Fruit fly (Drosophila melanogaster) whole organism, embryonic: ENCODE results near the gene Snx27.

Experiments
- CG10147 ChIP-seq: fragments of 200-800 bp; sonication (Bioruptor generic); optimal IDR thresholded peaks from 2 replicates; lab custom pipeline; 2019; ENCODE audit warnings: missing biosample characterization, mild to moderate bottlenecking, missing genetic modification characterization, moderate library complexity
- CG11456 ChIP-seq: fragments of 200-800 bp; sonication (Bioruptor generic); IDR thresholded peaks from 3 replicates; pipeline ENCODE4 v1.3.6; 2022; ENCODE audit warnings: missing biosample characterization, missing genetic modification characterization
- CG13296 ChIP-seq: fragments of 200-800 bp; sonication (Bioruptor generic); optimal IDR thresholded peaks from 3 replicates; lab custom pipeline; 2018; ENCODE audit warnings: missing biosample characterization, mild to moderate bottlenecking, missing genetic modification characterization
- CG14050 ChIP-seq: fragments of 200-800 bp; sonication (Bioruptor generic); IDR thresholded peaks from 3 replicates; pipeline ENCODE4 v1.3.6; 2022; ENCODE audit warnings: missing biosample characterization, missing genetic modification characterization
- CG14860 ChIP-seq: fragments of 200-800 bp; sonication (Bioruptor generic); IDR thresholded peaks from 3 replicates; pipeline ENCODE4 v1.3.6; 2022; ENCODE audit warnings: missing biosample characterization, missing genetic modification characterization; ENCODE audit not compliant: partially characterized antibody
- CG15269 ChIP-seq: fragments of 200-800 bp; sonication (Bioruptor generic); optimal IDR thresholded peaks from 2 replicates; lab custom pipeline; 2018; ENCODE audit warnings: missing biosample characterization, mild to moderate bottlenecking, missing genetic modification characterization, moderate library complexity
- CG1529 ChIP-seq: fragments of 200-800 bp; sonication (Bioruptor generic); optimal IDR thresholded peaks from 3 replicates; lab custom pipeline; 2018; ENCODE audit warnings: missing biosample characterization, missing genetic modification characterization
- CG1647 ChIP-seq: fragments of 200-800 bp; sonication (Bioruptor generic); optimal IDR thresholded peaks from 3 replicates; lab custom pipeline; 2016; ENCODE audit warnings: missing biosample characterization, missing genetic modification characterization
- CG16779 ChIP-seq: fragments of 200-800 bp; sonication (Bioruptor generic); IDR thresholded peaks from 2 replicates; pipeline ENCODE4 v1.3.6; 2022; ENCODE audit warnings: missing biosample characterization, missing genetic modification characterization
- CG17328 ChIP-seq: fragments of 200-800 bp; sonication (Bioruptor generic); IDR thresholded peaks from 2 replicates; pipeline ENCODE4 v1.3.6; 2022; ENCODE audit warnings: missing biosample characterization, missing genetic modification characterization
- CG17361 ChIP-seq: fragments of 200-800 bp; sonication (Bioruptor generic); IDR thresholded peaks from 3 replicates; pipeline ENCODE4 v1.3.6; 2022; ENCODE audit warnings: missing biosample characterization, missing genetic modification characterization
- CG34376 ChIP-seq: fragments of 200-800 bp; sonication (Bioruptor generic); optimal IDR thresholded peaks from 2 replicates; lab custom pipeline; 2018; ENCODE audit warnings: missing biosample characterization, mild to moderate bottlenecking, missing genetic modification characterization
- CG34422 ChIP-seq: fragments of 200-800 bp; sonication (Bioruptor generic); IDR thresholded peaks from 3 replicates; pipeline ENCODE4 v1.3.6; 2022; ENCODE audit warnings: missing biosample characterization, missing genetic modification characterization
- CG4820 ChIP-seq: fragments of 200-800 bp; sonication (Bioruptor generic); optimal IDR thresholded peaks from 3 replicates; lab custom pipeline; 2016; ENCODE audit warnings: missing biosample characterization, missing genetic modification characterization
- CG7357 ChIP-seq: fragments of 200-800 bp; sonication (Bioruptor generic); IDR thresholded peaks from 3 replicates; pipeline ENCODE4 v1.3.6; 2022; ENCODE audit warnings: missing biosample characterization, missing genetic modification characterization
- CG7928 ChIP-seq: fragments of 200-800 bp; sonication (Bioruptor generic); optimal IDR thresholded peaks from 2 replicates; lab custom pipeline; 2017; ENCODE audit warnings: missing biosample characterization, mild to moderate bottlenecking, missing genetic modification characterization
- CG9215 ChIP-seq: fragments of 200-800 bp; sonication (Bioruptor generic); IDR thresholded peaks from 2 replicates; pipeline ENCODE4 v1.3.6; 2022; ENCODE audit warnings: missing biosample characterization, missing genetic modification characterization
- CG9727 ChIP-seq: fragments of 200-800 bp; sonication (Bioruptor generic); optimal IDR thresholded peaks from 3 replicates; lab custom pipeline; 2017; ENCODE audit warnings: missing biosample characterization, mild to moderate bottlenecking, missing genetic modification characterization
- CG9932 ChIP-seq: fragments of 200-800 bp; sonication (Bioruptor generic); IDR thresholded peaks from 2 replicates; pipeline ENCODE4 v1.3.6; 2022; ENCODE audit warnings: missing biosample characterization, missing genetic modification characterization
- CTCF ChIP-seq: fragments of 200-800 bp; sonication (Bioruptor generic); optimal IDR thresholded peaks from 2 replicates; lab custom pipeline; 2017; ENCODE audit warnings: missing biosample characterization, mild to moderate bottlenecking, missing genetic modification characterization, moderate library complexity
- Doc3 ChIP-seq: fragments of 200-800 bp; sonication (Bioruptor generic); IDR thresholded peaks from 3 replicates; pipeline ENCODE4 v1.3.6; 2022; ENCODE audit warnings: missing biosample characterization, missing genetic modification characterization; ENCODE audit not compliant: partially characterized antibody
- Drgx ChIP-seq: fragments of 200-800 bp; sonication (Bioruptor generic); IDR thresholded peaks from 2 replicates; pipeline ENCODE4 v1.3.6; 2022; ENCODE audit warnings: missing biosample characterization, missing genetic modification characterization
- Ets65A ChIP-seq: fragments of 200-800 bp; sonication (Bioruptor generic); peaks from one replicate; lab custom pipeline; 2016; ENCODE audit warnings: missing biosample characterization, missing genetic modification characterization
- Hr51 ChIP-seq, 2 experiments: fragments of 200-800 bp; sonication (Bioruptor generic); optimal IDR thresholded peaks; 2 replicates in 1 of 2; 3 replicates in 1 of 2; lab custom pipeline; 2016 to 2018; ENCODE audit warnings: missing biosample characterization in 2 of 2, missing genetic modification characterization in 2 of 2, mild to moderate bottlenecking in 1 of 2, moderate library complexity in 1 of 2
- NK7.1 ChIP-seq: fragments of 200-800 bp; sonication (Bioruptor generic); optimal IDR thresholded peaks from 3 replicates; lab custom pipeline; 2016; ENCODE audit warnings: missing biosample characterization, missing genetic modification characterization
- Nf-YC ChIP-seq: fragments of 200-800 bp; optimal IDR thresholded peaks from 3 replicates; lab custom pipeline; 2019; ENCODE audit warnings: missing biosample characterization, mild to moderate bottlenecking, missing genetic modification characterization, moderate library complexity
- Oli ChIP-seq: fragments of 200-800 bp; sonication (Bioruptor generic); optimal IDR thresholded peaks from 2 replicates; lab custom pipeline; 2018; ENCODE audit warnings: missing biosample characterization, mild to moderate bottlenecking, missing genetic modification characterization, moderate library complexity
- Scr ChIP-seq: fragments of 200-800 bp; sonication (Bioruptor generic); IDR thresholded peaks from 2 replicates; pipeline ENCODE4 v1.3.6; 2022; ENCODE audit warnings: missing biosample characterization, missing genetic modification characterization; ENCODE audit not compliant: partially characterized antibody
- Sox100B ChIP-seq: fragments of 200-800 bp; sonication (Bioruptor generic); optimal IDR thresholded peaks from 3 replicates; lab custom pipeline; 2018; ENCODE audit warnings: missing biosample characterization, mild to moderate bottlenecking, missing genetic modification characterization
- Xrp1 ChIP-seq: fragments of 200-800 bp; sonication (Bioruptor generic); IDR thresholded peaks from 2 replicates; pipeline ENCODE4 v1.3.6; 2022; ENCODE audit warnings: missing biosample characterization, missing genetic modification characterization
- YL-1 ChIP-seq: fragments of 200-800 bp; sonication (Bioruptor generic); optimal IDR thresholded peaks from 3 replicates; lab custom pipeline; 2017; ENCODE audit warnings: missing biosample characterization, mild to moderate bottlenecking, missing genetic modification characterization
- az2 ChIP-seq: fragments of 200-800 bp; sonication (Bioruptor generic); optimal IDR thresholded peaks from 3 replicates; lab custom pipeline; 2016; ENCODE audit warnings: missing biosample characterization, missing genetic modification characterization
- chm ChIP-seq: fragments of 200-800 bp; sonication (Bioruptor generic); IDR thresholded peaks from 2 replicates; pipeline ENCODE4 v1.3.6; 2022; ENCODE audit warnings: missing biosample characterization, missing genetic modification characterization
- disco-r ChIP-seq: fragments of 200-800 bp; sonication (Bioruptor generic); optimal IDR thresholded peaks from 2 replicates; lab custom pipeline; 2016; ENCODE audit warnings: missing biosample characterization, missing genetic modification characterization
- ems ChIP-seq: fragments of 200-800 bp; sonication (Bioruptor generic); optimal IDR thresholded peaks from 3 replicates; lab custom pipeline; 2016; ENCODE audit warnings: missing biosample characterization, missing genetic modification characterization
- gcm ChIP-seq: fragments of 200-800 bp; sonication (Bioruptor generic); optimal IDR thresholded peaks from 2 replicates; lab custom pipeline; 2019; ENCODE audit warnings: missing biosample characterization, mild to moderate bottlenecking, missing genetic modification characterization, moderate library complexity
- hbn ChIP-seq: fragments of 200-800 bp; sonication (Bioruptor generic); IDR thresholded peaks from 2 replicates; pipeline ENCODE4 v1.3.6; 2022; ENCODE audit warnings: missing biosample characterization, missing genetic modification characterization; ENCODE audit not compliant: partially characterized antibody
- ken ChIP-seq: fragments of 200-800 bp; sonication (Bioruptor generic); IDR thresholded peaks from 3 replicates; pipeline ENCODE4 v1.3.6; 2022; ENCODE audit warnings: missing biosample characterization, missing genetic modification characterization
- knrl ChIP-seq: fragments of 200-800 bp; sonication (Bioruptor generic); IDR thresholded peaks from 3 replicates; pipeline ENCODE4 v1.3.6; 2022; ENCODE audit warnings: missing biosample characterization, missing genetic modification characterization; ENCODE audit not compliant: partially characterized antibody
- lmd ChIP-seq: fragments of 200-800 bp; sonication (Bioruptor generic); IDR thresholded peaks from 2 replicates; pipeline ENCODE4 v1.3.6; 2022; ENCODE audit warnings: missing biosample characterization, missing genetic modification characterization
- lola ChIP-seq, 3 experiments: fragments of >200 bp in 2 of 3; fragments of 200-800 bp in 1 of 3; sonication (Bioruptor generic) in 1 of 3; optimal IDR thresholded peaks; 2 replicates each; lab custom pipeline; 2017 to 2019; ENCODE audit warnings: missing biosample characterization in 3 of 3, missing genetic modification characterization in 3 of 3, mild to moderate bottlenecking in 1 of 3, moderate library complexity in 1 of 3
- pho ChIP-seq: fragments of 200-800 bp; sonication (Bioruptor generic); optimal IDR thresholded peaks from 2 replicates; lab custom pipeline; 2016; ENCODE audit warnings: missing biosample characterization, missing genetic modification characterization
- repo ChIP-seq: fragments of 200-800 bp; sonication (Bioruptor generic); optimal IDR thresholded peaks from 2 replicates; lab custom pipeline; 2016; ENCODE audit warnings: missing biosample characterization, missing genetic modification characterization
- sqz ChIP-seq: fragments of 200-800 bp; sonication (Bioruptor generic); optimal IDR thresholded peaks from 3 replicates; lab custom pipeline; 2018; ENCODE audit warnings: missing biosample characterization, mild to moderate bottlenecking, missing genetic modification characterization
- tap ChIP-seq: fragments of 200-800 bp; optimal IDR thresholded peaks from 3 replicates; lab custom pipeline; 2019; ENCODE audit warnings: missing biosample characterization, mild to moderate bottlenecking, missing genetic modification characterization, moderate library complexity
- tgo ChIP-seq: fragments of 200-800 bp; sonication (Bioruptor generic); IDR thresholded peaks from 3 replicates; pipeline ENCODE4 v1.3.6; 2022; ENCODE audit warnings: missing biosample characterization, missing genetic modification characterization
- vfl ChIP-seq: fragments of 200-800 bp; sonication (Bioruptor generic); optimal IDR thresholded peaks from 2 replicates; lab custom pipeline; 2016; ENCODE audit warnings: missing biosample characterization, missing genetic modification characterization
- zfh1 ChIP-seq: fragments of 200-800 bp; sonication (Bioruptor generic); IDR thresholded peaks from 3 replicates; pipeline ENCODE4 v1.3.6; 2022; ENCODE audit warnings: missing biosample characterization, missing genetic modification characterization
- zfh2 ChIP-seq: fragments of 200-800 bp; sonication (Bioruptor generic); optimal IDR thresholded peaks from 2 replicates; lab custom pipeline; 2016; ENCODE audit warnings: missing biosample characterization, missing genetic modification characterization

Snx27 gene

dm6 chrX:5744992-5745732, 7.3 kb upstream of the Snx27 start (continued):
- TF ChIP-seq Drgx (peak; percentile 9; the same call in 1 of the 2 replicates), Oli (peak; percentile 23), Nf-YC (tag; lab: Kevin White, UChicago) (peak; percentile 29), ems (GFP tag; lab: Kevin White, UChicago) (no peak), tgo (GFP tag; lab: Robert Waterston, UW) (0 out of 3 replicates have a peak, but pooled peaks have one; percentile 18), pho (GFP tag; lab: Kevin White, UChicago) (peak; percentile 33), CG17361 (GFP tag; lab: Robert Waterston, UW) (peak; percentile 47; the same call in 1 of the 3 replicates), CG4820 (GFP tag; lab: Kevin White, UChicago) (peak; percentile 4), lmd (GFP tag; lab: Robert Waterston, UW) (no peak), Doc3 (GFP tag; lab: Robert Waterston, UW) (peak; percentile 79), vfl (GFP tag; lab: Kevin White, UChicago) (no peak), CG14860 (GFP tag; lab: Robert Waterston, UW) (peak; percentile 62; the same call in 1 of the 3 replicates), CG17328 (GFP tag; lab: Robert Waterston, UW) (0 out of 2 replicates have a peak, but pooled peaks have one; percentile 19), CG34422 (GFP tag; lab: Robert Waterston, UW) (0 out of 3 replicates have a peak, but pooled peaks have one; percentile 13), sqz (GFP tag; lab: Kevin White, UChicago) (no peak), Xrp1 (GFP tag; lab: Robert Waterston, UW) (peak; percentile 39; the same call in 1 of the 2 replicates), CG14050 (GFP tag; lab: Robert Waterston, UW) (no peak), tap (tag; lab: Kevin White, UChicago) (no peak), CG13296 (GFP tag; lab: Kevin White, UChicago) (no peak), CG9932 (peak; percentile 62), CG10147 (GFP tag; lab: Kevin White, UChicago) (peak; percentile 18), ken (0 out of 3 replicates have a peak, but pooled peaks have one; percentile 37), CG1647 (GFP tag; lab: Kevin White, UChicago) (no peak), CG15269 (no peak), chm (GFP tag; lab: Robert Waterston, UW) (peak; percentile 71), Hr51 (GFP tag; optimal IDR thresholded peaks at IDR 0.05; lab: Kevin White, UChicago) (peak in 1 of 2 experiments; percentile 1), Ets65A (GFP tag; lab: Kevin White, UChicago) (peak; percentile 11), zfh2 (GFP tag; lab: Kevin White, UChicago) (peak; percentile 23), CG9215 (peak; percentile 12; the same call in 1 of the 2 replicates), zfh1 (peak; percentile 37; the same call in 1 of the 3 replicates), lola (GFP tag; optimal IDR thresholded peaks at IDR 0.05; lab: Kevin White, UChicago) (peak in 1 of 3 experiments; percentile 24), YL-1 (GFP tag; lab: Kevin White, UChicago) (no peak), az2 (GFP tag; lab: Kevin White, UChicago) (peak; percentile 17), hbn (GFP tag; lab: Robert Waterston, UW) (peak; percentile 47), CG16779 (GFP tag; lab: Robert Waterston, UW) (0 out of 2 replicates have a peak, but pooled peaks have one; percentile 14), knrl (GFP tag; lab: Robert Waterston, UW) (peak; percentile 69; the same call in 2 of the 3 replicates), NK7.1 (no peak), CG34376 (GFP tag; lab: Kevin White, UChicago) (no peak), gcm (GFP tag; lab: Kevin White, UChicago) (no peak), CG11456 (GFP tag; lab: Robert Waterston, UW) (0 out of 3 replicates have a peak, but pooled peaks have one; percentile 35), CG7357 (0 out of 3 replicates have a peak, but pooled peaks have one; percentile 22), CG1529 (peak; percentile 30), Scr (GFP tag; lab: Robert Waterston, UW) (peak; percentile 69), Sox100B (GFP tag; lab: Kevin White, UChicago) (peak; percentile 17), CG7928 (GFP tag; lab: Kevin White, UChicago) (no peak), CG9727 (peak; percentile 33), CTCF (no peak), disco-r (peak; percentile 0), repo (GFP tag; lab: Kevin White, UChicago) (no peak)
